Fruit fly (Drosophila melanogaster): ENCODE results near the gene Cyp40.

DNA sequence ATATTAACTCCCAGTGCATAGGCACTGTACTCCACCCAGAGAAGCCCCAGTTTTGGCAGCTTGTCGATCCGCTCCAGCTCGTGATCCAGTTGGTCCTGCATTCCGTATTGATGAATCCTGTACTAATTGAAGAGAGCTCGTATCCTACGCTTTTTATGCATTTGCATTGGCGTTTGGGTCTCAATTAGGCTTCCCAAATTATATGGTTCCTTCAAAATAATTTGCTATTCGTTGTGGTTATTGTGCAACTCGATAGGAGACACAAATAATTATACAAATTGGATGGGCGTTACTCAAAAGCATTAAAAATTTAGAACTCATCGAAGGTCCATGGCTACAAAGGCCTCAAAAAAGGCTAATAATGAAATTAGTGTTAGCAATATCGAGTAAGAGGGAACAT, 617 bp downstream of the Cyp40 start, which contains the start of gene Or67b:
- TF ChIP-seq Sox14 (GFP tag; optimal IDR thresholded peaks at IDR 0.05) (no peak), Lpt (GFP tag; optimal IDR thresholded peaks at IDR 0.05) (no peak), dsx (GFP tag; optimal IDR thresholded peaks at IDR 0.05; ENCODE audit: poor library complexity, severe bottlenecking) (no peak), esn (GFP tag; optimal IDR thresholded peaks at IDR 0.05) (no peak), CG6792 (GFP tag; optimal IDR thresholded peaks at IDR 0.05) (no peak), Blimp-1 (GFP tag; optimal IDR thresholded peaks at IDR 0.05) (no peak), CG1621 (tag; optimal IDR thresholded peaks at IDR 0.05) (no peak)

Data from whole organism, prepupa.